Worm (Caenorhabditis elegans) whole organism, midembryonic: ENCODE data around the gene F36H12.5.

Experiments used
- T22C8.4 ChIP-seq: fragments of 200-800 bp; sonication (Bioruptor generic); IDR thresholded peaks from 2 replicates; pipeline ENCODE4 v1.3.6; 2022; ENCODE audit warnings: missing genetic modification characterization, missing compliant biosample characterization
- flt-1 ChIP-seq: fragments of 200-800 bp; sonication (Bioruptor generic); IDR thresholded peaks from 2 replicates; pipeline ENCODE4 v1.3.6; 2022; ENCODE audit warnings: missing genetic modification characterization, missing compliant biosample characterization
- klf-2 ChIP-seq: fragments of 200-800 bp; sonication (Bioruptor generic); conservative IDR thresholded peaks from 2 replicates; pipeline ENCODE4 v1.3.6; 2022; ENCODE audit warnings: missing genetic modification reagents, missing genetic modification characterization, missing compliant biosample characterization
- med-1 ChIP-seq: sonication (generic microtip); optimal IDR thresholded peaks from 2 replicates; lab custom pipeline; 2017; ENCODE audit warnings: missing genetic modification characterization, mild to moderate bottlenecking, missing compliant biosample characterization, antibody characterized with exemption, missing genetic modification reagents; ENCODE audit not compliant: insufficient read depth
- ref-1 ChIP-seq: fragments of 200-800 bp; sonication (Bioruptor generic); conservative IDR thresholded peaks from 2 replicates; pipeline ENCODE4 v1.3.6; 2022; ENCODE audit warnings: missing genetic modification reagents, missing genetic modification characterization, missing compliant biosample characterization
- ztf-23 ChIP-seq: fragments of 200-800 bp; sonication (Bioruptor generic); IDR thresholded peaks from 2 replicates; pipeline ENCODE4 v1.3.6; 2022; ENCODE audit warnings: missing genetic modification reagents, missing genetic modification characterization, missing compliant biosample characterization
- ztf-29 ChIP-seq: fragments of 200-800 bp; sonication (Bioruptor generic); IDR thresholded peaks from 2 replicates; pipeline ENCODE4 v1.3.6; 2022; ENCODE audit warnings: missing genetic modification reagents, missing genetic modification characterization, missing compliant biosample characterization

ce11 chrIV:5303030-5303429, 36.5 kb downstream of the F36H12.5 start, which contains the start of gene ZK354.7:
- TF ChIP-seq ztf-23 (no peak), med-1 (GFP tag; lab: Kevin White, UChicago) (no peak), ref-1 (GFP tag; lab: Robert Waterston, UW) (no peak), flt-1 (no peak), ztf-29 (GFP tag; lab: Robert Waterston, UW) (no peak), klf-2 (GFP tag; lab: Robert Waterston, UW) (no peak), T22C8.4 (GFP tag; lab: Robert Waterston, UW) (no peak)
